Worm (Caenorhabditis elegans) whole organism, L2 larva: ENCODE data around the gene col-168.

Source experiments
- C34F6.9 ChIP-seq: fragments of 150-350 bp; optimal IDR thresholded peaks from 2 replicates; lab custom pipeline; 2014; ENCODE audit warnings: missing biosample characterization, missing genetic modification characterization
- F13H6.1 ChIP-seq: sonication (generic microtip); optimal IDR thresholded peaks from 2 replicates; lab custom pipeline; 2016; ENCODE audit warnings: missing genetic modification characterization, missing compliant biosample characterization
- R02D3.7 ChIP-seq: fragments of 150-350 bp; optimal IDR thresholded peaks from 2 replicates; lab custom pipeline; 2014; ENCODE audit warnings: missing biosample characterization, missing genetic modification characterization
- Y55F3AM.14 ChIP-seq: fragments of 200-800 bp; sonication (Bioruptor generic); optimal IDR thresholded peaks from 2 replicates; lab custom pipeline; 2018; ENCODE audit warnings: mild to moderate bottlenecking, missing genetic modification characterization, missing compliant biosample characterization
- ZK546.5 ChIP-seq: sonication (generic microtip); optimal IDR thresholded peaks from 2 replicates; lab custom pipeline; 2017; ENCODE audit warnings: missing biosample characterization, missing genetic modification characterization
- alr-1 ChIP-seq: fragments of 150-350 bp; optimal IDR thresholded peaks from 2 replicates; lab custom pipeline; 2014; ENCODE audit warnings: missing biosample characterization, missing genetic modification characterization
- aly-2 ChIP-seq: fragments of 150-350 bp; optimal IDR thresholded peaks from 2 replicates; lab custom pipeline; 2014; ENCODE audit warnings: missing biosample characterization, missing genetic modification characterization
- ama-1 ChIP-seq: fragments of 150-350 bp; optimal IDR thresholded peaks from 2 replicates; lab custom pipeline; 2018; ENCODE audit warnings: inconsistent platforms
- blmp-1 ChIP-seq: sonication (generic microtip); optimal IDR thresholded peaks from 2 replicates; lab custom pipeline; 2017; ENCODE audit warnings: missing genetic modification characterization, mild to moderate bottlenecking, missing compliant biosample characterization, antibody characterized with exemption, moderate library complexity; ENCODE audit not compliant: insufficient read depth
- ceh-16 ChIP-seq: fragments of 150-350 bp; optimal IDR thresholded peaks from 2 replicates; lab custom pipeline; 2014; ENCODE audit warnings: missing biosample characterization, missing genetic modification characterization
- ceh-82 ChIP-seq: fragments of 150-350 bp; optimal IDR thresholded peaks from 2 replicates; lab custom pipeline; 2014; ENCODE audit warnings: missing biosample characterization, missing genetic modification characterization
- crh-2 ChIP-seq: sonication (generic microtip); optimal IDR thresholded peaks from 2 replicates; lab custom pipeline; 2017; ENCODE audit warnings: missing biosample characterization, missing genetic modification characterization
- dmd-4 ChIP-seq: sonication (generic microtip); optimal IDR thresholded peaks from 2 replicates; lab custom pipeline; 2017; ENCODE audit warnings: missing biosample characterization, missing genetic modification characterization
- egl-27 ChIP-seq: sonication (generic microtip); optimal IDR thresholded peaks from 3 replicates; lab custom pipeline; 2017; ENCODE audit warnings: missing biosample characterization, missing genetic modification reagents, missing genetic modification characterization
- elt-1 ChIP-seq: fragments of 150-350 bp; optimal IDR thresholded peaks from 2 replicates; lab custom pipeline; 2014; ENCODE audit warnings: missing biosample characterization, missing genetic modification characterization
- elt-3 ChIP-seq: sonication (generic microtip); optimal IDR thresholded peaks from 2 replicates; lab custom pipeline; 2017; ENCODE audit warnings: missing biosample characterization, missing genetic modification characterization
- fos-1 ChIP-seq: fragments of 150-350 bp; optimal IDR thresholded peaks from 2 replicates; lab custom pipeline; 2014; ENCODE audit warnings: missing biosample characterization, missing genetic modification characterization
- gmeb-1 ChIP-seq: fragments of 150-350 bp; optimal IDR thresholded peaks from 2 replicates; lab custom pipeline; 2014; ENCODE audit warnings: missing biosample characterization, missing genetic modification characterization
- lin-11 ChIP-seq: fragments of 150-350 bp; sonication (generic microtip); optimal IDR thresholded peaks from 2 replicates; lab custom pipeline; 2014; ENCODE audit warnings: missing biosample characterization, missing genetic modification characterization, inconsistent platforms, mixed read lengths
- lin-13 ChIP-seq: fragments of 150-350 bp; optimal IDR thresholded peaks from 2 replicates; lab custom pipeline; 2014; ENCODE audit warnings: missing biosample characterization, missing genetic modification reagents, missing genetic modification characterization
- lin-39 ChIP-seq: fragments of 150-350 bp; optimal IDR thresholded peaks from 2 replicates; lab custom pipeline; 2014; ENCODE audit warnings: missing biosample characterization, missing genetic modification reagents, missing genetic modification characterization
- lsy-2 ChIP-seq, 2 experiments: fragments of 150-350 bp in 1 of 2; sonication (generic microtip) in 1 of 2; optimal IDR thresholded peaks; 2 replicates each; lab custom pipeline; 2014 to 2017; ENCODE audit warnings: missing biosample characterization in 2 of 2, missing genetic modification characterization in 2 of 2
- mab-5 ChIP-seq: fragments of 150-350 bp; optimal IDR thresholded peaks from 2 replicates; lab custom pipeline; 2014; ENCODE audit warnings: missing biosample characterization, missing genetic modification characterization
- mbf-1 ChIP-seq: sonication (generic microtip); optimal IDR thresholded peaks from 2 replicates; lab custom pipeline; 2017; ENCODE audit warnings: missing biosample characterization, missing genetic modification characterization
- mdl-1 ChIP-seq, 2 experiments: fragments of 150-350 bp in 1 of 2; sonication (generic microtip) in 1 of 2; optimal IDR thresholded peaks; 2 replicates each; lab custom pipeline; 2017; ENCODE audit warnings: missing biosample characterization in 2 of 2, missing genetic modification characterization in 2 of 2
- nhr-10 ChIP-seq: sonication (generic microtip); optimal IDR thresholded peaks from 2 replicates; lab custom pipeline; 2017; ENCODE audit warnings: missing biosample characterization, missing genetic modification characterization
- nhr-11 ChIP-seq: fragments of 150-350 bp; optimal IDR thresholded peaks from 2 replicates; lab custom pipeline; 2014; ENCODE audit warnings: missing biosample characterization, missing genetic modification characterization
- nhr-12 ChIP-seq: fragments of 150-350 bp; optimal IDR thresholded peaks from 2 replicates; lab custom pipeline; 2014; ENCODE audit warnings: missing biosample characterization, missing genetic modification characterization
- nhr-129 ChIP-seq: fragments of 150-350 bp; optimal IDR thresholded peaks from 2 replicates; lab custom pipeline; 2014; ENCODE audit warnings: missing biosample characterization, missing genetic modification characterization
- nhr-21 ChIP-seq: fragments of 150-350 bp; optimal IDR thresholded peaks from 2 replicates; lab custom pipeline; 2014; ENCODE audit warnings: missing biosample characterization, missing genetic modification characterization
- nhr-23 ChIP-seq: fragments of 150-350 bp; optimal IDR thresholded peaks from 2 replicates; lab custom pipeline; 2014; ENCODE audit warnings: missing biosample characterization, missing genetic modification reagents, missing genetic modification characterization
- nhr-237 ChIP-seq: fragments of 150-350 bp; optimal IDR thresholded peaks from 2 replicates; lab custom pipeline; 2014; ENCODE audit warnings: missing biosample characterization, missing genetic modification characterization
- nhr-25 ChIP-seq: fragments of 150-350 bp; sonication (generic microtip); optimal IDR thresholded peaks from 3 replicates; lab custom pipeline; 2014; ENCODE audit warnings: missing biosample characterization, missing genetic modification characterization
- nhr-6 ChIP-seq: fragments of 150-350 bp; optimal IDR thresholded peaks from 2 replicates; lab custom pipeline; 2014; ENCODE audit warnings: missing biosample characterization, missing genetic modification characterization
- nhr-77 ChIP-seq: fragments of 150-350 bp; optimal IDR thresholded peaks from 2 replicates; lab custom pipeline; 2014; ENCODE audit warnings: missing biosample characterization, missing genetic modification characterization
- peb-1 ChIP-seq: fragments of 150-350 bp; optimal IDR thresholded peaks from 2 replicates; lab custom pipeline; 2014; ENCODE audit warnings: missing biosample characterization, missing genetic modification characterization
- sem-4 ChIP-seq: fragments of 150-350 bp; optimal IDR thresholded peaks from 2 replicates; lab custom pipeline; 2014; ENCODE audit warnings: missing biosample characterization, missing genetic modification reagents, missing genetic modification characterization
- skn-1 ChIP-seq: sonication (generic microtip); optimal IDR thresholded peaks from 2 replicates; lab custom pipeline; 2017; ENCODE audit warnings: missing biosample characterization, missing genetic modification characterization
- sma-3 ChIP-seq: sonication (generic microtip); optimal IDR thresholded peaks from 2 replicates; lab custom pipeline; 2016; ENCODE audit warnings: missing genetic modification reagents, missing genetic modification characterization, missing compliant biosample characterization
- sma-9 ChIP-seq, 2 experiments: fragments of 150-350 bp in 1 of 2; sonication (generic microtip) in 1 of 2; optimal IDR thresholded peaks; 2 replicates each; lab custom pipeline; 2014 to 2016; ENCODE audit warnings: missing genetic modification characterization in 2 of 2, mild to moderate bottlenecking in 1 of 2, missing biosample characterization in 1 of 2, missing compliant biosample characterization in 1 of 2, missing genetic modification reagents in 1 of 2, moderate library complexity in 1 of 2
- snpc-4 ChIP-seq: fragments of 150-350 bp; optimal IDR thresholded peaks from 2 replicates; lab custom pipeline; 2014; ENCODE audit warnings: missing biosample characterization, missing genetic modification characterization
- unc-39 ChIP-seq: fragments of 150-350 bp; optimal IDR thresholded peaks from 2 replicates; lab custom pipeline; 2014; ENCODE audit warnings: missing biosample characterization, missing genetic modification characterization
- unc-55 ChIP-seq: fragments of 150-350 bp; sonication (generic microtip); optimal IDR thresholded peaks from 3 replicates; lab custom pipeline; 2014; ENCODE audit warnings: missing biosample characterization, missing genetic modification reagents, missing genetic modification characterization
- unc-62 ChIP-seq: fragments of 150-350 bp; optimal IDR thresholded peaks from 2 replicates; lab custom pipeline; 2014; ENCODE audit warnings: missing biosample characterization, missing genetic modification reagents, missing genetic modification characterization
- zag-1 ChIP-seq: fragments of 150-350 bp; optimal IDR thresholded peaks from 2 replicates; lab custom pipeline; 2014; ENCODE audit warnings: missing biosample characterization, missing genetic modification characterization
- ztf-1 ChIP-seq: fragments of 200-800 bp; sonication (Bioruptor generic); conservative IDR thresholded peaks from 2 replicates; pipeline ENCODE4 v1.3.6; 2022; ENCODE audit warnings: missing genetic modification characterization, missing compliant biosample characterization
- ztf-11 ChIP-seq: sonication (generic microtip); optimal IDR thresholded peaks from 2 replicates; lab custom pipeline; 2017; ENCODE audit warnings: missing biosample characterization, missing genetic modification characterization
- ztf-4 ChIP-seq: fragments of 150-350 bp; optimal IDR thresholded peaks from 2 replicates; lab custom pipeline; 2014; ENCODE audit warnings: missing biosample characterization, missing genetic modification characterization

The col-168 gene

DNA sequence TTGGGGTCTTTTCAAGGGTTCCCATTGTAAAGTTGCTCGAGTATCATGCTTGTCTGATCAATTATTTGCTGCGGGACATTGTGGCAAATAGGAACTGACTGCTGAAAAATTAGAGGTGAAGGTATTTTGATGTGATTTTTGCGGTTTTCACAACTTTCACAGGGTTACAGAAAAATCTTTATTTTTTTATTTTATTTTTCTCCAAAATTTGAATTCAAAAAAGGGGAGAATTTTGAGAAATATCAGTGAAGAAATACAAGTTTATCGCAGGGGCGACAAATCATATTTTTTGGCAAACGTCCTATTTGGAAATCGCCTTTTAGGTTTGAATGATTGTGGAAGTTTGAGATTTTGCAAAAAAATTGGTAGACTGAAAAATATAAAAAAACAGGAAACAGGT lies 34.6 kb upstream of the col-168 start, which contains the start of gene lev-9:
TSS of gene lev-9 (minus strand) at position 101 of the 400 bp plus-strand sequence.
- TF ChIP-seq elt-1 (tag; lab: Kevin White, UChicago) (no peak), ztf-4 (tag; lab: Kevin White, UChicago) (no peak), R02D3.7 (tag; lab: Kevin White, UChicago) (no peak), nhr-6 (tag; lab: Kevin White, UChicago) (no peak), zag-1 (no peak), nhr-21 (tag; lab: Kevin White, UChicago) (no peak), crh-2 (no peak), nhr-237 (no peak), mab-5 (no peak), F13H6.1 (no peak), peb-1 (tag; lab: Kevin White, UChicago) (no peak), sem-4 (tag; lab: Kevin White, UChicago) (no peak), elt-3 (tag; lab: Kevin White, UChicago) (no peak), nhr-10 (no peak), nhr-25 (tag; lab: Kevin White, UChicago) (no peak), unc-39 (tag; lab: Kevin White, UChicago) (no peak), lin-39 (tag; lab: Kevin White, UChicago) (no peak), nhr-12 (tag; lab: Kevin White, UChicago) (no peak), ama-1 (lab: Kevin White, UChicago) (no peak), nhr-129 (tag; lab: Kevin White, UChicago) (no peak)
- TF ChIP-seq, all 48 proteins: peak for 0

- TF ChIP-seq lin-13, result peak; percentile 60
- peak; percentile 27 for TF ChIP-seq mab-5
- peak; percentile 56 for TF ChIP-seq nhr-21 (tag; lab: Kevin White, UChicago)
- TF ChIP-seq ceh-16 (tag; lab: Kevin White, UChicago), result peak; percentile 15
- TF ChIP-seq ztf-1, result no peak
- TF ChIP-seq crh-2, result peak; percentile 52
- TF ChIP-seq mdl-1 (tag; optimal IDR thresholded peaks at IDR 0.05; lab: Kevin White, UChicago), result no peak
- no peak for TF ChIP-seq unc-62 (GFP tag; lab: Kevin White, UChicago)
- no peak for TF ChIP-seq R02D3.7 (tag; lab: Kevin White, UChicago)
- no peak for TF ChIP-seq dmd-4 (tag; lab: Kevin White, UChicago)
- TF ChIP-seq aly-2 (tag; lab: Kevin White, UChicago), result no peak
- no peak for TF ChIP-seq elt-3 (tag; lab: Kevin White, UChicago)
- TF ChIP-seq gmeb-1, result peak; percentile 6
- peak; percentile 48 for TF ChIP-seq nhr-129 (tag; lab: Kevin White, UChicago)
- no peak for TF ChIP-seq skn-1
- TF ChIP-seq unc-39 (tag; lab: Kevin White, UChicago), result no peak
- TF ChIP-seq Y55F3AM.14 (GFP tag; lab: Kevin White, UChicago), result peak; percentile 50
- peak; percentile 59 for TF ChIP-seq lin-11 (tag; lab: Kevin White, UChicago)
- TF ChIP-seq lin-39 (tag; lab: Kevin White, UChicago), result no peak
- TF ChIP-seq ztf-4 (tag; lab: Kevin White, UChicago), result no peak
- no peak for TF ChIP-seq nhr-237
- no peak for TF ChIP-seq ama-1 (lab: Kevin White, UChicago)
- TF ChIP-seq ceh-82 (tag; lab: Kevin White, UChicago), result no peak
- no peak for TF ChIP-seq nhr-77 (tag; lab: Kevin White, UChicago)
- no peak for TF ChIP-seq mbf-1 (tag; lab: Kevin White, UChicago)
- TF ChIP-seq unc-55 (GFP tag; lab: Kevin White, UChicago), result peak; percentile 67
- peak; percentile 17 for TF ChIP-seq nhr-25 (tag; lab: Kevin White, UChicago)
- no peak for TF ChIP-seq alr-1 (tag; lab: Kevin White, UChicago)
- no peak for TF ChIP-seq nhr-23 (tag; lab: Kevin White, UChicago)
- no peak for TF ChIP-seq peb-1 (tag; lab: Kevin White, UChicago)
- no peak for TF ChIP-seq nhr-10
- no peak for TF ChIP-seq blmp-1 (tag; lab: Kevin White, UChicago)
- TF ChIP-seq lsy-2 (tag; optimal IDR thresholded peaks at IDR 0.05; lab: Kevin White, UChicago), result peak in 1 of 2 experiments; percentile 47
- TF ChIP-seq sma-3, result peak; percentile 36
- no peak for TF ChIP-seq egl-27 (tag; lab: Kevin White, UChicago)
- no peak for TF ChIP-seq snpc-4
- peak; percentile 41 for TF ChIP-seq C34F6.9 (tag; lab: Kevin White, UChicago)
- TF ChIP-seq nhr-11 (tag; lab: Kevin White, UChicago), result no peak
- TF ChIP-seq F13H6.1, result peak; percentile 60
- no peak for TF ChIP-seq ztf-11
- no peak for TF ChIP-seq zag-1
- TF ChIP-seq fos-1, result peak; percentile 58
- no peak for TF ChIP-seq elt-1 (tag; lab: Kevin White, UChicago)
- TF ChIP-seq sem-4 (tag; lab: Kevin White, UChicago), result peak; percentile 61
- TF ChIP-seq nhr-12 (tag; lab: Kevin White, UChicago), result no peak
- TF ChIP-seq nhr-6 (tag; lab: Kevin White, UChicago), result peak; percentile 17
- TF ChIP-seq sma-9 (GFP tag; optimal IDR thresholded peaks at IDR 0.05; lab: Kevin White, UChicago), result peak; percentile 63
- no peak for TF ChIP-seq sma-9 (tag; optimal IDR thresholded peaks at IDR 0.05; lab: Kevin White, UChicago)
- no peak for TF ChIP-seq ZK546.5 (tag; lab: Kevin White, UChicago)
Observed at ce11 chrX:6292143-6292542, 34.0 kb upstream of the col-168 start.
